Fruit fly (Drosophila melanogaster) whole organism, embryonic: Measurements from ENCODE around the gene Eig71Ea.

Experiments
- BtbVII ChIP-seq: fragments of 200-800 bp; sonication (Bioruptor generic); optimal IDR thresholded peaks from 3 replicates; lab custom pipeline; 2017; ENCODE audit warnings: missing biosample characterization, mild to moderate bottlenecking, missing genetic modification characterization
- CG10543 ChIP-seq: fragments of 200-800 bp; sonication (Bioruptor generic); optimal IDR thresholded peaks from 3 replicates; lab custom pipeline; 2017; ENCODE audit warnings: missing biosample characterization, mild to moderate bottlenecking, missing genetic modification characterization, moderate library complexity
- CG10565 ChIP-seq: fragments of 200-800 bp; sonication (Bioruptor generic); optimal IDR thresholded peaks from 3 replicates; lab custom pipeline; 2016; ENCODE audit warnings: missing biosample characterization, mild to moderate bottlenecking, missing genetic modification characterization
- CG12155 ChIP-seq: fragments of 200-800 bp; sonication (Bioruptor generic); optimal IDR thresholded peaks from 3 replicates; lab custom pipeline; 2016; ENCODE audit warnings: missing biosample characterization, missing genetic modification characterization
- CG7372 ChIP-seq: fragments of 200-800 bp; sonication (Bioruptor generic); IDR thresholded peaks from 2 replicates; pipeline ENCODE4 v1.3.6; 2022; ENCODE audit warnings: missing biosample characterization, missing genetic modification characterization
- abd-A ChIP-seq: fragments of 200-800 bp; sonication (Bioruptor generic); optimal IDR thresholded peaks from 3 replicates; lab custom pipeline; 2019; ENCODE audit warnings: missing biosample characterization, mild to moderate bottlenecking, missing genetic modification characterization, moderate library complexity
- br ChIP-seq: fragments of >200 bp; optimal IDR thresholded peaks from 2 replicates; lab custom pipeline; 2017
- ems ChIP-seq: fragments of 200-800 bp; sonication (Bioruptor generic); optimal IDR thresholded peaks from 3 replicates; lab custom pipeline; 2016; ENCODE audit warnings: missing biosample characterization, missing genetic modification characterization
- lbe ChIP-seq: fragments of 200-800 bp; sonication (Bioruptor generic); optimal IDR thresholded peaks from 2 replicates; lab custom pipeline; 2016; ENCODE audit warnings: missing biosample characterization, mild to moderate bottlenecking, missing genetic modification characterization
- mirr ChIP-seq: fragments of 200-800 bp; sonication (Bioruptor generic); optimal IDR thresholded peaks from 3 replicates; lab custom pipeline; 2018; ENCODE audit warnings: missing biosample characterization, mild to moderate bottlenecking, missing genetic modification characterization
- onecut ChIP-seq: fragments of 200-800 bp; sonication (Bioruptor generic); IDR thresholded peaks from 2 replicates; pipeline ENCODE4 v1.3.6; 2022; ENCODE audit warnings: missing biosample characterization, missing genetic modification characterization
- pnt ChIP-seq: fragments of 200-800 bp; sonication (Bioruptor generic); optimal IDR thresholded peaks from 3 replicates; lab custom pipeline; 2016; ENCODE audit warnings: missing biosample characterization, missing genetic modification characterization

DNA sequence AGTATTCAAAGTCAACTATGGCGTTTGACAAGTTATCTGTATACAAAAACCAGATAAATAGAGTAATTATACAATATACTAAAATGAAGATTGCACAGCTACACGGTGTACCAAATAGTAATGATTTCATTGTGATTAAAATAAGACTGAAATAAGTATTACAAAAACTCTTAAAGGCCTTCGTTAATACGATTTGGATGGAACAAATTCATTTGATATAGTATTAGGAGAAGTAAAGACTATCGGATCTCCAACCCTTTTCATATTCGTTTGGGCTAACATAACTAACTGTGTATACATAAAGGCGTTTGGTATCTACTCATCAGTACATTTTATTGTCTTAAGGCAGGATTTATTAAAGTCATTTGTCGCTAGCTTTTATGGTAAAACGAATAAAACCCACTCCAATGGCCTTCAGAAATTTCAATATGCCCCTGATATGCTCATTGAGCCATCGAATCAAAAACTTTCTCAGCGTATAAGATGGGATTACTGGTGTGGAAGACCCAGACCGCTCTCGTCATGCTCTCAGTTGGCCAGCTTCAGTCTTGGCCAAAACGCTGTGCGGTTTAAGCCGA, 34.0 kb upstream of the Eig71Ea start, which contains the start of the genes CG7579 and Pgant8:
- TF ChIP-seq lbe (GFP tag; lab: Kevin White, UChicago) (no peak), onecut (GFP tag; lab: Robert Waterston, UW) (no peak), abd-A (no peak), CG10543 (GFP tag; lab: Kevin White, UChicago) (no peak), CG7372 (GFP tag; lab: Robert Waterston, UW) (no peak), CG10565 (GFP tag; lab: Kevin White, UChicago) (no peak), pnt (GFP tag; lab: Kevin White, UChicago) (no peak), CG12155 (GFP tag; lab: Kevin White, UChicago) (no peak), BtbVII (GFP tag; lab: Kevin White, UChicago) (no peak), ems (GFP tag; lab: Kevin White, UChicago) (no peak), br (lab: Kevin White, UChicago) (no peak), mirr (GFP tag; lab: Kevin White, UChicago) (no peak)
